5 fruit fly cellular contexts compared by ENCODE assay signal in genomic region chrX:13154783-13155182, dm6.
TF ChIP-seq lines count a peak whose summit lies in the region.

TSS of gene CG4318 (minus strand) at chrX:13154924.
TSS of gene CG4332 (plus strand) at chrX:13155038.

- TF ChIP-seq CTCF in whole organism, embryonic (GFP tag; optimal IDR thresholded peaks at IDR 0.05; lab: Kevin White, UChicago) = no peak

TF ChIP-seq in whole organism, adult, 20 proteins besides CTCF, POLR2A, EP300 and RAD21:
- TF ChIP-seq Mnt (GFP tag; optimal IDR thresholded peaks at IDR 0.05; lab: Kevin White, UChicago) = peak; percentile 66
- peak; percentile 58 for TF ChIP-seq bab1 (GFP tag; optimal IDR thresholded peaks at IDR 0.05; lab: Kevin White, UChicago)
- no peak for TF ChIP-seq pad (GFP tag; optimal IDR thresholded peaks at IDR 0.05; lab: Kevin White, UChicago)
- TF ChIP-seq Clk (GFP tag; optimal IDR thresholded peaks at IDR 0.05; lab: Kevin White, UChicago) = no peak

TF ChIP-seq in whole organism, embryonic, 481 proteins besides CTCF, POLR2A, EP300 and RAD21 (continues in another document):
- no peak for TF ChIP-seq CG15514 (GFP tag; optimal IDR thresholded peaks at IDR 0.05; lab: Kevin White, UChicago)
- no peak for TF ChIP-seq croc (GFP tag; conservative IDR thresholded peaks at IDR 0.05; lab: Robert Waterston, UW)
- TF ChIP-seq CG1832 (GFP tag; optimal IDR thresholded peaks at IDR 0.05; lab: Kevin White, UChicago) = no peak
- peak; percentile 92 for TF ChIP-seq Bgb (GFP tag; IDR thresholded peaks at IDR 0.05; lab: Robert Waterston, UW; ENCODE audit: partially characterized antibody)
- no peak for TF ChIP-seq Ravus (GFP tag; IDR thresholded peaks at IDR 0.05; lab: Robert Waterston, UW)
- TF ChIP-seq tll (GFP tag; optimal IDR thresholded peaks at IDR 0.05; lab: Kevin White, UChicago) = no peak
- TF ChIP-seq slp2 (GFP tag; optimal IDR thresholded peaks at IDR 0.05; lab: Kevin White, UChicago) = no peak
- TF ChIP-seq disco-r (GFP tag; optimal IDR thresholded peaks at IDR 0.05; lab: Kevin White, UChicago) = no peak
- TF ChIP-seq sens (GFP tag; lab: Kevin White, UChicago) = no peak
- TF ChIP-seq MBD-R2 (GFP tag; IDR thresholded peaks at IDR 0.05; lab: Robert Waterston, UW) = peak; percentile 87
- no peak for TF ChIP-seq salm (tag; optimal IDR thresholded peaks at IDR 0.05; lab: Kevin White, UChicago)
- TF ChIP-seq Hmr (GFP tag; optimal IDR thresholded peaks at IDR 0.05; lab: Kevin White, UChicago) = no peak
- no peak for TF ChIP-seq psq (GFP tag; optimal IDR thresholded peaks at IDR 0.05; lab: Kevin White, UChicago)
- TF ChIP-seq CG7786 (GFP tag; optimal IDR thresholded peaks at IDR 0.05; lab: Kevin White, UChicago) = no peak
- no peak for TF ChIP-seq CG17361 (GFP tag; IDR thresholded peaks at IDR 0.05; lab: Robert Waterston, UW)
- no peak for TF ChIP-seq CG12769 (tag; optimal IDR thresholded peaks at IDR 0.05; lab: Kevin White, UChicago)
- no peak for TF ChIP-seq sob (GFP tag; IDR thresholded peaks at IDR 0.05; lab: Robert Waterston, UW)
- no peak for TF ChIP-seq btn (GFP tag; optimal IDR thresholded peaks at IDR 0.05; lab: Kevin White, UChicago)
- no peak for TF ChIP-seq CG11085 (GFP tag; IDR thresholded peaks at IDR 0.05; lab: Robert Waterston, UW)
- TF ChIP-seq mirr (GFP tag; optimal IDR thresholded peaks at IDR 0.05; lab: Kevin White, UChicago) = no peak
- peak; percentile 59; the same call in 1 of the 2 replicates for TF ChIP-seq CG2129 (GFP tag; IDR thresholded peaks at IDR 0.05; lab: Robert Waterston, UW; ENCODE audit: partially characterized antibody)
- TF ChIP-seq esg (GFP tag; conservative IDR thresholded peaks at IDR 0.05; lab: Robert Waterston, UW) = no peak
- no peak for TF ChIP-seq Fer3 (tag; optimal IDR thresholded peaks at IDR 0.05; lab: Kevin White, UChicago)

TF ChIP-seq in whole organism, prepupa, 60 proteins besides CTCF, POLR2A, EP300 and RAD21:
- TF ChIP-seq Eip78C (GFP tag; lab: Kevin White, UChicago) = peak; percentile 6
- TF ChIP-seq CG1621 (tag; optimal IDR thresholded peaks at IDR 0.05; lab: Kevin White, UChicago) = peak; percentile 77
- no peak for TF ChIP-seq Sox14 (GFP tag; optimal IDR thresholded peaks at IDR 0.05; lab: Kevin White, UChicago)

TF ChIP-seq in whole organism, pupa, 21 proteins besides CTCF, POLR2A, EP300 and RAD21:
- TF ChIP-seq CG17806 (tag; optimal IDR thresholded peaks at IDR 0.05; lab: Kevin White, UChicago) (no peak), Ets98B (GFP tag; IDR thresholded peaks at IDR 0.05; lab: Robert Waterston, UW) (no peak), CG15710 (tag; optimal IDR thresholded peaks at IDR 0.05; lab: Kevin White, UChicago) (no peak), EcR (GFP tag; optimal IDR thresholded peaks at IDR 0.05; lab: Kevin White, UChicago) (peak; percentile 2)

TF ChIP-seq in whole organism, wandering third instar larva, 38 proteins besides CTCF, POLR2A, EP300 and RAD21:
- TF ChIP-seq Myc (optimal IDR thresholded peaks at IDR 0.05; lab: Kevin White, UChicago) = peak; percentile 62
- TF ChIP-seq brk (GFP tag; optimal IDR thresholded peaks at IDR 0.05; lab: Kevin White, UChicago) = no peak
TF ChIP-seq in whole organism, wandering third instar larva: peak in this region for 1.
